Fruit fly (Drosophila melanogaster) whole organism, embryonic: ENCODE measurements around the gene PH4alphaSG2.

ENCODE experiments used
- Atf-2 ChIP-seq: fragments of 200-800 bp; sonication (Bioruptor generic); optimal IDR thresholded peaks from 2 replicates; lab custom pipeline; 2016; ENCODE audit warnings: missing biosample characterization, missing genetic modification characterization
- Awh ChIP-seq: fragments of 200-800 bp; sonication (Bioruptor generic); IDR thresholded peaks from 2 replicates; pipeline ENCODE4, ENCODE4 v1.3.6; 2022; ENCODE audit warnings: missing biosample characterization, missing genetic modification characterization
- Bteb2 ChIP-seq: fragments of 200-800 bp; sonication (Bioruptor generic); optimal IDR thresholded peaks from 2 replicates; lab custom pipeline; 2016; ENCODE audit warnings: missing biosample characterization, missing genetic modification characterization
- CG11398 ChIP-seq: fragments of 200-800 bp; sonication (Bioruptor generic); optimal IDR thresholded peaks from 2 replicates; lab custom pipeline; 2016; ENCODE audit warnings: missing biosample characterization, missing genetic modification characterization
- CG12104 ChIP-seq: fragments of 200-800 bp; sonication (Bioruptor generic); optimal IDR thresholded peaks from 3 replicates; lab custom pipeline; 2016; ENCODE audit warnings: missing biosample characterization, missing genetic modification characterization
- CG12236 ChIP-seq: fragments of 200-800 bp; sonication (Bioruptor generic); optimal IDR thresholded peaks from 2 replicates; lab custom pipeline; 2016; ENCODE audit warnings: missing biosample characterization, missing genetic modification characterization
- CG13424 ChIP-seq: fragments of 200-800 bp; sonication (Bioruptor generic); optimal IDR thresholded peaks from 2 replicates; lab custom pipeline; 2019; ENCODE audit warnings: missing biosample characterization, mild to moderate bottlenecking, missing genetic modification characterization, moderate library complexity
- CG15011 ChIP-seq: fragments of 200-800 bp; sonication (Bioruptor generic); optimal IDR thresholded peaks from 3 replicates; lab custom pipeline; 2018; ENCODE audit warnings: missing biosample characterization, mild to moderate bottlenecking, missing genetic modification characterization
- CG16779 ChIP-seq: fragments of 200-800 bp; sonication (Bioruptor generic); IDR thresholded peaks from 2 replicates; pipeline ENCODE4 v1.3.6; 2022; ENCODE audit warnings: missing biosample characterization, missing genetic modification characterization
- CG17912 ChIP-seq: fragments of 200-800 bp; sonication (Bioruptor generic); optimal IDR thresholded peaks from 2 replicates; lab custom pipeline; 2018; ENCODE audit warnings: missing biosample characterization, mild to moderate bottlenecking, missing genetic modification characterization
- CG18599 ChIP-seq: fragments of 200-800 bp; sonication (Bioruptor generic); optimal IDR thresholded peaks from 3 replicates; lab custom pipeline; 2017; ENCODE audit warnings: missing biosample characterization, missing genetic modification characterization, mild to moderate bottlenecking, moderate library complexity, missing genetic modification reagents
- CG31441 ChIP-seq: fragments of 200-800 bp; sonication (Bioruptor generic); IDR thresholded peaks from 2 replicates; pipeline ENCODE4 v1.3.6; 2022; ENCODE audit warnings: missing biosample characterization, missing genetic modification characterization
- CG3163 ChIP-seq: fragments of 200-800 bp; sonication (Bioruptor generic); optimal IDR thresholded peaks from 3 replicates; lab custom pipeline; 2016; ENCODE audit warnings: missing biosample characterization, missing genetic modification characterization
- CG3847 ChIP-seq: fragments of 200-800 bp; sonication (Bioruptor generic); IDR thresholded peaks from 2 replicates; pipeline ENCODE4 v1.3.6; 2022; ENCODE audit warnings: missing biosample characterization, missing genetic modification characterization
- CG8089 ChIP-seq: fragments of 200-800 bp; sonication (Bioruptor generic); optimal IDR thresholded peaks from 3 replicates; lab custom pipeline; 2016; ENCODE audit warnings: missing biosample characterization, missing genetic modification characterization
- CG8478 ChIP-seq: fragments of >200 bp; optimal IDR thresholded peaks from 2 replicates; lab custom pipeline; 2018
- CG9215 ChIP-seq: fragments of 200-800 bp; sonication (Bioruptor generic); IDR thresholded peaks from 2 replicates; pipeline ENCODE4 v1.3.6; 2022; ENCODE audit warnings: missing biosample characterization, missing genetic modification characterization
- CoRest ChIP-seq: fragments of 200-800 bp; sonication (Bioruptor generic); optimal IDR thresholded peaks from 3 replicates; lab custom pipeline; 2018; ENCODE audit warnings: missing biosample characterization, mild to moderate bottlenecking, missing genetic modification characterization, moderate library complexity
- Dbx ChIP-seq: fragments of 200-800 bp; sonication (Bioruptor generic); IDR thresholded peaks from 3 replicates; pipeline ENCODE4 v1.3.6; 2022; ENCODE audit warnings: missing biosample characterization, missing genetic modification characterization
- Doc2 ChIP-seq: fragments of 200-800 bp; sonication (Bioruptor generic); IDR thresholded peaks from 2 replicates; pipeline ENCODE4 v1.3.6; 2022; ENCODE audit warnings: missing biosample characterization, missing genetic modification characterization
- Eip74EF ChIP-seq, 2 experiments: fragments of 200-800 bp in 1 of 2; fragments of >200 bp in 1 of 2; sonication (Bioruptor generic) in 1 of 2; optimal IDR thresholded peaks; 2 replicates each; lab custom pipeline; 2017 to 2019; ENCODE audit warnings: missing biosample characterization in 2 of 2, missing genetic modification characterization in 2 of 2, mild to moderate bottlenecking in 1 of 2, moderate library complexity in 1 of 2
- Fer3 ChIP-seq: fragments of 200-800 bp; sonication (Bioruptor generic); optimal IDR thresholded peaks from 2 replicates; lab custom pipeline; 2018; ENCODE audit warnings: missing biosample characterization, mild to moderate bottlenecking, missing genetic modification characterization, moderate library complexity
- H15 ChIP-seq: fragments of 200-800 bp; sonication (Bioruptor generic); IDR thresholded peaks from 3 replicates; pipeline ENCODE4 v1.3.6; 2022; ENCODE audit warnings: missing biosample characterization, missing genetic modification characterization
- H2.0 ChIP-seq: fragments of 200-800 bp; sonication (Bioruptor generic); IDR thresholded peaks from 2 replicates; pipeline ENCODE4 v1.3.6; 2022; ENCODE audit warnings: missing biosample characterization, missing genetic modification characterization
- NK7.1 ChIP-seq: fragments of 200-800 bp; sonication (Bioruptor generic); optimal IDR thresholded peaks from 3 replicates; lab custom pipeline; 2016; ENCODE audit warnings: missing biosample characterization, missing genetic modification characterization
- Opbp ChIP-seq: fragments of 200-800 bp; sonication (Bioruptor generic); IDR thresholded peaks from 3 replicates; pipeline ENCODE4 v1.3.6; 2022; ENCODE audit warnings: missing biosample characterization, missing genetic modification characterization; ENCODE audit not compliant: partially characterized antibody
- aop ChIP-seq: fragments of 200-800 bp; sonication (Bioruptor generic); IDR thresholded peaks from 2 replicates; pipeline ENCODE4 v1.3.6; 2022; ENCODE audit warnings: missing biosample characterization, missing genetic modification characterization
- ap ChIP-seq: fragments of 200-800 bp; sonication (Bioruptor generic); IDR thresholded peaks from 2 replicates; pipeline ENCODE4 v1.3.6; 2022; ENCODE audit warnings: missing biosample characterization, missing genetic modification characterization
- caup ChIP-seq: fragments of 200-800 bp; sonication (Bioruptor generic); optimal IDR thresholded peaks from 3 replicates; lab custom pipeline; 2017; ENCODE audit warnings: missing biosample characterization, mild to moderate bottlenecking, missing genetic modification characterization, moderate library complexity; ENCODE audit not compliant: severe bottlenecking
- cg ChIP-seq: fragments of 200-800 bp; sonication (Bioruptor generic); optimal IDR thresholded peaks from 3 replicates; lab custom pipeline; 2019; ENCODE audit warnings: missing biosample characterization, mild to moderate bottlenecking, missing genetic modification characterization, moderate library complexity
- corto ChIP-seq: fragments of 200-800 bp; sonication (Bioruptor generic); optimal IDR thresholded peaks from 2 replicates; lab custom pipeline; 2016; ENCODE audit warnings: missing biosample characterization, mild to moderate bottlenecking, missing genetic modification characterization, moderate library complexity
- croc ChIP-seq: fragments of 200-800 bp; sonication (Bioruptor generic); conservative IDR thresholded peaks from 3 replicates; pipeline ENCODE4 v1.3.6; 2022; ENCODE audit warnings: missing biosample characterization, missing genetic modification characterization
- dimm ChIP-seq: fragments of 200-800 bp; sonication (Bioruptor generic); IDR thresholded peaks from 2 replicates; pipeline ENCODE4 v1.3.6; 2022; ENCODE audit warnings: missing biosample characterization, missing genetic modification characterization
- ems ChIP-seq: fragments of 200-800 bp; sonication (Bioruptor generic); optimal IDR thresholded peaks from 3 replicates; lab custom pipeline; 2016; ENCODE audit warnings: missing biosample characterization, missing genetic modification characterization
- en ChIP-seq: fragments of 200-800 bp; sonication (Bioruptor generic); optimal IDR thresholded peaks from 2 replicates; lab custom pipeline; 2016; ENCODE audit warnings: missing biosample characterization, missing genetic modification characterization
- eyg ChIP-seq: fragments of 200-800 bp; sonication (Bioruptor generic); optimal IDR thresholded peaks from 3 replicates; lab custom pipeline; 2016; ENCODE audit warnings: missing biosample characterization, missing genetic modification characterization
- fru ChIP-seq: fragments of >200 bp; optimal IDR thresholded peaks from 2 replicates; lab custom pipeline; 2017
- grn ChIP-seq: fragments of 200-800 bp; sonication (Bioruptor generic); optimal IDR thresholded peaks from 3 replicates; lab custom pipeline; 2017; ENCODE audit warnings: missing biosample characterization, missing genetic modification characterization
- hbn ChIP-seq: fragments of 200-800 bp; sonication (Bioruptor generic); IDR thresholded peaks from 2 replicates; pipeline ENCODE4 v1.3.6; 2022; ENCODE audit warnings: missing biosample characterization, missing genetic modification characterization; ENCODE audit not compliant: partially characterized antibody
- insv ChIP-seq, 2 experiments: fragments of 200-800 bp; sonication (Bioruptor generic); optimal IDR thresholded peaks; 3 replicates each; lab custom pipeline; 2016 to 2018; ENCODE audit warnings: missing biosample characterization in 2 of 2, missing genetic modification characterization in 2 of 2
- jigr1 ChIP-seq: fragments of 200-800 bp; sonication (Bioruptor generic); IDR thresholded peaks from 3 replicates; pipeline ENCODE4 v1.3.6; 2022; ENCODE audit warnings: missing biosample characterization, missing genetic modification characterization
- ken ChIP-seq: fragments of 200-800 bp; sonication (Bioruptor generic); IDR thresholded peaks from 3 replicates; pipeline ENCODE4 v1.3.6; 2022; ENCODE audit warnings: missing biosample characterization, missing genetic modification characterization
- klu ChIP-seq: fragments of 200-800 bp; sonication (Bioruptor generic); IDR thresholded peaks from 2 replicates; pipeline ENCODE4 v1.3.6; 2022; ENCODE audit warnings: missing biosample characterization, missing genetic modification characterization
- nerfin-1 ChIP-seq: fragments of 200-800 bp; sonication (Bioruptor generic); optimal IDR thresholded peaks from 3 replicates; lab custom pipeline; 2019; ENCODE audit warnings: missing biosample characterization, mild to moderate bottlenecking, missing genetic modification characterization, moderate library complexity
- pum ChIP-seq: fragments of 200-800 bp; sonication (Bioruptor generic); optimal IDR thresholded peaks from 2 replicates; lab custom pipeline; 2016; ENCODE audit warnings: missing biosample characterization, missing genetic modification characterization
- pzg ChIP-seq: fragments of 200-800 bp; sonication (Bioruptor generic); optimal IDR thresholded peaks from 3 replicates; lab custom pipeline; 2018; ENCODE audit warnings: missing biosample characterization, mild to moderate bottlenecking, missing genetic modification characterization, moderate library complexity
- sd ChIP-seq: fragments of 200-800 bp; sonication (Bioruptor generic); optimal IDR thresholded peaks from 3 replicates; lab custom pipeline; 2018; ENCODE audit warnings: missing biosample characterization, mild to moderate bottlenecking, missing genetic modification characterization, moderate library complexity
- ssp ChIP-seq: fragments of 200-800 bp; sonication (Bioruptor generic); IDR thresholded peaks from 2 replicates; pipeline ENCODE4 v1.3.6; 2022; ENCODE audit warnings: missing biosample characterization, missing genetic modification characterization
- tgo ChIP-seq: fragments of 200-800 bp; sonication (Bioruptor generic); IDR thresholded peaks from 3 replicates; pipeline ENCODE4 v1.3.6; 2022; ENCODE audit warnings: missing biosample characterization, missing genetic modification characterization
- vvl ChIP-seq: fragments of 200-800 bp; sonication (Bioruptor generic); IDR thresholded peaks from 2 replicates; pipeline ENCODE4 v1.3.6; 2022; ENCODE audit warnings: missing biosample characterization, missing genetic modification characterization
- zfh1 ChIP-seq: fragments of 200-800 bp; sonication (Bioruptor generic); IDR thresholded peaks from 3 replicates; pipeline ENCODE4 v1.3.6; 2022; ENCODE audit warnings: missing biosample characterization, missing genetic modification characterization

PH4alphaSG2 gene

dm6 chr3R:30459066-30459935 is 30.6 kb upstream of the PH4alphaSG2 start, which contains the start of the genes CG2224 and CDase (continued):
- TF ChIP-seq caup (GFP tag; lab: Kevin White, UChicago) (no peak), cg (no peak), vvl (GFP tag; lab: Robert Waterston, UW) (no peak), H2.0 (GFP tag; lab: Robert Waterston, UW) (no peak), croc (GFP tag; lab: Robert Waterston, UW) (no peak), eyg (no peak), CG17912 (GFP tag; lab: Kevin White, UChicago) (no peak), CG12104 (GFP tag; lab: Kevin White, UChicago) (no peak), Doc2 (no peak), CG8089 (GFP tag; lab: Kevin White, UChicago) (no peak), aop (no peak), CG15011 (GFP tag; lab: Kevin White, UChicago) (no peak), tgo (GFP tag; lab: Robert Waterston, UW) (no peak), CG13424 (tag; lab: Kevin White, UChicago) (no peak), Dbx (GFP tag; lab: Robert Waterston, UW) (no peak), NK7.1 (GFP tag; lab: Kevin White, UChicago) (no peak), ap (GFP tag; lab: Robert Waterston, UW) (no peak), hbn (peak; percentile 97), nerfin-1 (no peak), pum (GFP tag; lab: Kevin White, UChicago) (no peak), H15 (no peak), Atf-2 (GFP tag; lab: Kevin White, UChicago) (no peak), corto (GFP tag; lab: Kevin White, UChicago) (no peak), CoRest (tag; lab: Kevin White, UChicago) (no peak), CG3847 (no peak), ken (no peak), en (GFP tag; lab: Kevin White, UChicago) (no peak), jigr1 (GFP tag; lab: Robert Waterston, UW) (no peak), pzg (GFP tag; lab: Kevin White, UChicago) (peak; percentile 75), zfh1 (no peak), insv (GFP tag; optimal IDR thresholded peaks at IDR 0.05; lab: Kevin White, UChicago) (no peak), ems (GFP tag; lab: Kevin White, UChicago) (no peak), Opbp (GFP tag; lab: Robert Waterston, UW) (peak; percentile 90; the same call in 2 of the 3 replicates), CG18599 (GFP tag; lab: Kevin White, UChicago) (no peak), CG9215 (no peak), Bteb2 (GFP tag; lab: Kevin White, UChicago) (no peak), Awh (GFP tag; lab: Robert Waterston, UW) (no peak), CG31441 (GFP tag; lab: Robert Waterston, UW) (no peak), CG8478 (lab: Kevin White, UChicago) (no peak), klu (GFP tag; lab: Robert Waterston, UW) (0 out of 2 replicates have a peak, but pooled peaks have one; percentile 14), sd (tag; lab: Kevin White, UChicago) (no peak), fru (lab: Kevin White, UChicago) (no peak), ssp (GFP tag; lab: Robert Waterston, UW) (no peak), CG11398 (GFP tag; lab: Kevin White, UChicago) (no peak), CG16779 (GFP tag; lab: Robert Waterston, UW) (no peak), grn (GFP tag; lab: Kevin White, UChicago) (no peak), CG3163 (GFP tag; lab: Kevin White, UChicago) (no peak), Fer3 (tag; lab: Kevin White, UChicago) (no peak), dimm (GFP tag; lab: Robert Waterston, UW) (no peak), CG12236 (GFP tag; lab: Kevin White, UChicago) (no peak), Eip74EF (GFP tag; optimal IDR thresholded peaks at IDR 0.05; lab: Kevin White, UChicago) (no peak)
